Fruit fly (Drosophila melanogaster) whole organism, embryonic: ENCODE data around the gene Bgb.

Experiments
- ATbp ChIP-seq: fragments of 200-800 bp; sonication (Bioruptor generic); optimal IDR thresholded peaks from 2 replicates; lab custom pipeline; 2017; ENCODE audit warnings: missing biosample characterization, mild to moderate bottlenecking, missing genetic modification characterization, missing genetic modification reagents
- CG10431 ChIP-seq: fragments of 200-800 bp; sonication (Bioruptor generic); optimal IDR thresholded peaks from 3 replicates; lab custom pipeline; 2018; ENCODE audit warnings: missing biosample characterization, mild to moderate bottlenecking, missing genetic modification characterization
- CG11085 ChIP-seq: fragments of 200-800 bp; sonication (Bioruptor generic); IDR thresholded peaks from 2 replicates; pipeline ENCODE4 v1.3.6; 2022; ENCODE audit warnings: missing biosample characterization, missing genetic modification characterization
- CG11696 ChIP-seq: fragments of 200-800 bp; sonication (Bioruptor generic); IDR thresholded peaks from 2 replicates; pipeline ENCODE4 v1.3.6; 2022; ENCODE audit warnings: missing biosample characterization, missing genetic modification characterization
- CG12219 ChIP-seq: fragments of 200-800 bp; sonication (Bioruptor generic); optimal IDR thresholded peaks from 3 replicates; lab custom pipeline; 2018; ENCODE audit warnings: missing biosample characterization, mild to moderate bottlenecking, missing genetic modification characterization
- CG12391 ChIP-seq: fragments of 200-800 bp; sonication (Bioruptor generic); optimal IDR thresholded peaks from 3 replicates; lab custom pipeline; 2018; ENCODE audit warnings: missing biosample characterization, mild to moderate bottlenecking, missing genetic modification characterization, moderate library complexity
- CG12659 ChIP-seq: fragments of 200-800 bp; sonication (Bioruptor generic); optimal IDR thresholded peaks from 3 replicates; lab custom pipeline; 2017; ENCODE audit warnings: mild to moderate bottlenecking, missing biosample characterization, missing genetic modification reagents, missing genetic modification characterization
- CG15011 ChIP-seq: fragments of 200-800 bp; sonication (Bioruptor generic); optimal IDR thresholded peaks from 3 replicates; lab custom pipeline; 2018; ENCODE audit warnings: missing biosample characterization, mild to moderate bottlenecking, missing genetic modification characterization
- CG17186 ChIP-seq: fragments of 200-800 bp; sonication (Bioruptor generic); optimal IDR thresholded peaks from 3 replicates; lab custom pipeline; 2017; ENCODE audit warnings: missing biosample characterization, missing genetic modification reagents, missing genetic modification characterization
- CG17359 ChIP-seq: fragments of 200-800 bp; sonication (Bioruptor generic); optimal IDR thresholded peaks from 3 replicates; lab custom pipeline; 2018; ENCODE audit warnings: missing biosample characterization, mild to moderate bottlenecking, missing genetic modification characterization, moderate library complexity
- CG1792 ChIP-seq: fragments of 200-800 bp; sonication (Bioruptor generic); optimal IDR thresholded peaks from 2 replicates; lab custom pipeline; 2016; ENCODE audit warnings: missing biosample characterization, missing genetic modification characterization
- CG2116 ChIP-seq: fragments of 200-800 bp; sonication (Bioruptor generic); optimal IDR thresholded peaks from 3 replicates; lab custom pipeline; 2018; ENCODE audit warnings: missing biosample characterization, mild to moderate bottlenecking, missing genetic modification characterization
- CG2129 ChIP-seq: fragments of 200-800 bp; sonication (Bioruptor generic); IDR thresholded peaks from 2 replicates; pipeline ENCODE4 v1.3.6; 2022; ENCODE audit warnings: missing biosample characterization, missing genetic modification characterization; ENCODE audit not compliant: partially characterized antibody
- CG2875 ChIP-seq: fragments of 200-800 bp; sonication (Bioruptor generic); optimal IDR thresholded peaks from 2 replicates; lab custom pipeline; 2017; ENCODE audit warnings: missing biosample characterization, mild to moderate bottlenecking, missing genetic modification characterization, missing genetic modification reagents
- CG3065 ChIP-seq: fragments of 200-800 bp; sonication (Bioruptor generic); optimal IDR thresholded peaks from 2 replicates; lab custom pipeline; 2016; ENCODE audit warnings: missing biosample characterization, missing genetic modification characterization
- CG4404 ChIP-seq: fragments of 200-800 bp; sonication (Bioruptor generic); IDR thresholded peaks from 2 replicates; pipeline ENCODE4 v1.3.6; 2022; ENCODE audit warnings: missing biosample characterization, missing genetic modification characterization
- CG5180 ChIP-seq: fragments of 200-800 bp; sonication (Bioruptor generic); optimal IDR thresholded peaks from 3 replicates; lab custom pipeline; 2017; ENCODE audit warnings: missing biosample characterization, missing genetic modification characterization, mild to moderate bottlenecking, moderate library complexity, missing genetic modification reagents
- CG6854 ChIP-seq: fragments of 200-800 bp; sonication (Bioruptor generic); optimal IDR thresholded peaks from 3 replicates; lab custom pipeline; 2017; ENCODE audit warnings: missing biosample characterization, mild to moderate bottlenecking, missing genetic modification characterization
- CG9215 ChIP-seq: fragments of 200-800 bp; sonication (Bioruptor generic); IDR thresholded peaks from 2 replicates; pipeline ENCODE4 v1.3.6; 2022; ENCODE audit warnings: missing biosample characterization, missing genetic modification characterization
- Camta ChIP-seq: fragments of 200-800 bp; sonication (Bioruptor generic); optimal IDR thresholded peaks from 2 replicates; lab custom pipeline; 2016; ENCODE audit warnings: missing biosample characterization, missing genetic modification characterization
- D ChIP-seq, 2 experiments: fragments of 200-800 bp in 1 of 2; fragments of >200 bp in 1 of 2; sonication (Bioruptor generic) in 1 of 2; optimal IDR thresholded peaks; 2 replicates in 1 of 2; 3 replicates in 1 of 2; lab custom pipeline; 2017; ENCODE audit warnings: mild to moderate bottlenecking in 1 of 2, missing biosample characterization in 1 of 2, missing genetic modification characterization in 1 of 2, missing genetic modification reagents in 1 of 2
- Dek ChIP-seq: fragments of 200-800 bp; sonication (Bioruptor generic); optimal IDR thresholded peaks from 3 replicates; lab custom pipeline; 2019; ENCODE audit warnings: missing biosample characterization, mild to moderate bottlenecking, missing genetic modification characterization, moderate library complexity
- Doc2 ChIP-seq: fragments of 200-800 bp; sonication (Bioruptor generic); IDR thresholded peaks from 2 replicates; pipeline ENCODE4 v1.3.6; 2022; ENCODE audit warnings: missing biosample characterization, missing genetic modification characterization
- Drgx ChIP-seq: fragments of 200-800 bp; sonication (Bioruptor generic); IDR thresholded peaks from 2 replicates; pipeline ENCODE4 v1.3.6; 2022; ENCODE audit warnings: missing biosample characterization, missing genetic modification characterization
- Fer2 ChIP-seq: fragments of 200-800 bp; sonication (Bioruptor generic); optimal IDR thresholded peaks from 2 replicates; lab custom pipeline; 2018; ENCODE audit warnings: missing biosample characterization, mild to moderate bottlenecking, missing genetic modification characterization, moderate library complexity
- Hand ChIP-seq: fragments of 200-800 bp; sonication (Bioruptor generic); optimal IDR thresholded peaks from 2 replicates; lab custom pipeline; 2017; ENCODE audit warnings: mild to moderate bottlenecking, missing biosample characterization, missing genetic modification reagents, missing genetic modification characterization
- Hey ChIP-seq: fragments of 200-800 bp; sonication (Bioruptor generic); optimal IDR thresholded peaks from 3 replicates; lab custom pipeline; 2018; ENCODE audit warnings: missing biosample characterization, mild to moderate bottlenecking, missing genetic modification characterization
- HmgZ ChIP-seq: fragments of 200-800 bp; sonication (Bioruptor generic); optimal IDR thresholded peaks from 2 replicates; lab custom pipeline; 2018; ENCODE audit warnings: missing biosample characterization, mild to moderate bottlenecking, missing genetic modification characterization
- Poxn ChIP-seq: fragments of 200-800 bp; sonication (Bioruptor generic); IDR thresholded peaks from 2 replicates; pipeline ENCODE4 v1.3.6; 2022; ENCODE audit warnings: missing biosample characterization, missing genetic modification characterization
- Usf ChIP-seq: fragments of 200-800 bp; sonication (Bioruptor generic); optimal IDR thresholded peaks from 2 replicates; lab custom pipeline; 2017; ENCODE audit warnings: missing genotype, missing biosample characterization, missing genetic modification characterization
- Xbp1 ChIP-seq: fragments of 200-800 bp; sonication (Bioruptor generic); optimal IDR thresholded peaks from 3 replicates; lab custom pipeline; 2016; ENCODE audit warnings: missing biosample characterization, mild to moderate bottlenecking, missing genetic modification characterization
- bcd ChIP-seq: fragments of 200-800 bp; sonication (Bioruptor generic); optimal IDR thresholded peaks from 2 replicates; lab custom pipeline; 2017; ENCODE audit warnings: missing biosample characterization, mild to moderate bottlenecking, missing genetic modification characterization
- dm ChIP-seq: fragments of 200-800 bp; sonication (Bioruptor generic); optimal IDR thresholded peaks from 3 replicates; lab custom pipeline; 2016; ENCODE audit warnings: missing biosample characterization, missing genetic modification characterization
- ems ChIP-seq: fragments of 200-800 bp; sonication (Bioruptor generic); optimal IDR thresholded peaks from 3 replicates; lab custom pipeline; 2016; ENCODE audit warnings: missing biosample characterization, missing genetic modification characterization
- hkb ChIP-seq, 2 experiments: fragments of 200-800 bp in 1 of 2; fragments of >200 bp in 1 of 2; sonication (Bioruptor generic) in 1 of 2; IDR thresholded peaks in 1 of 2; optimal IDR thresholded peaks in 1 of 2; 2 replicates each; pipeline versions ENCODE4 v1.3.6 to Lab custom; 2017 to 2022; ENCODE audit warnings: missing biosample characterization in 1 of 2, missing genetic modification characterization in 1 of 2
- lola ChIP-seq, 3 experiments: fragments of >200 bp in 2 of 3; fragments of 200-800 bp in 1 of 3; sonication (Bioruptor generic) in 1 of 3; optimal IDR thresholded peaks; 2 replicates each; lab custom pipeline; 2017 to 2019; ENCODE audit warnings: missing biosample characterization in 3 of 3, missing genetic modification characterization in 3 of 3, mild to moderate bottlenecking in 1 of 3, moderate library complexity in 1 of 3
- nerfin-1 ChIP-seq: fragments of 200-800 bp; sonication (Bioruptor generic); optimal IDR thresholded peaks from 3 replicates; lab custom pipeline; 2019; ENCODE audit warnings: missing biosample characterization, mild to moderate bottlenecking, missing genetic modification characterization, moderate library complexity
- prd ChIP-seq, 3 experiments: fragments of >200 bp in 2 of 3; fragments of 200-800 bp in 1 of 3; sonication (Bioruptor generic) in 1 of 3; optimal IDR thresholded peaks in 2 of 3; IDR thresholded peaks in 1 of 3; 2 replicates in 2 of 3; 3 replicates in 1 of 3; pipeline versions ENCODE4 v1.3.6 to Lab custom; 2017 to 2022; ENCODE audit warnings: missing biosample characterization in 1 of 3, missing genetic modification characterization in 1 of 3
- salm ChIP-seq: fragments of 200-800 bp; sonication (Bioruptor generic); optimal IDR thresholded peaks from 2 replicates; lab custom pipeline; 2018; ENCODE audit warnings: missing biosample characterization, mild to moderate bottlenecking, missing genetic modification characterization
- shn ChIP-seq: fragments of 200-800 bp; sonication (Bioruptor generic); optimal IDR thresholded peaks from 3 replicates; lab custom pipeline; 2016; ENCODE audit warnings: missing biosample characterization, missing genetic modification characterization
- tap ChIP-seq: fragments of 200-800 bp; optimal IDR thresholded peaks from 3 replicates; lab custom pipeline; 2019; ENCODE audit warnings: missing biosample characterization, mild to moderate bottlenecking, missing genetic modification characterization, moderate library complexity
- ttk ChIP-seq: fragments of 200-800 bp; sonication (Bioruptor generic); IDR thresholded peaks from 2 replicates; pipeline ENCODE4 v2.1.2; 2022; ENCODE audit warnings: missing biosample characterization, missing genetic modification characterization
- unc-4 ChIP-seq: fragments of 200-800 bp; sonication (Bioruptor generic); IDR thresholded peaks from 2 replicates; pipeline ENCODE4 v1.3.6; 2022; ENCODE audit warnings: missing biosample characterization, missing genetic modification characterization; ENCODE audit not compliant: partially characterized antibody
- wdn ChIP-seq: fragments of 200-800 bp; sonication (Bioruptor generic); IDR thresholded peaks from 2 replicates; pipeline ENCODE4 v1.3.6; 2022; ENCODE audit warnings: missing biosample characterization, missing genetic modification characterization
- z ChIP-seq: fragments of 200-800 bp; sonication (Bioruptor generic); IDR thresholded peaks from 3 replicates; pipeline ENCODE4 v1.3.6; 2022; ENCODE audit warnings: missing biosample characterization, missing genetic modification characterization
- zen ChIP-seq: fragments of 200-800 bp; sonication (Bioruptor generic); optimal IDR thresholded peaks from 3 replicates; lab custom pipeline; 2018; ENCODE audit warnings: missing biosample characterization, mild to moderate bottlenecking, missing genetic modification characterization, moderate library complexity

The Bgb gene

dm6 chr3L:1591692-1592371 lies 47.7 kb upstream of the Bgb start (continued):
- peak; percentile 47; the same call in 1 of the 2 replicates for TF ChIP-seq CG11696 (GFP tag; lab: Robert Waterston, UW)
- no peak for TF ChIP-seq ttk (GFP tag; lab: Robert Waterston, UW)
- peak; percentile 78 for TF ChIP-seq CG1792
- TF ChIP-seq CG17186 (GFP tag; lab: Kevin White, UChicago) = no peak
- peak; percentile 77 for TF ChIP-seq Hey (tag; lab: Kevin White, UChicago)
- TF ChIP-seq CG3065 (GFP tag; lab: Kevin White, UChicago) = peak; percentile 3
- TF ChIP-seq CG2116 (GFP tag; lab: Kevin White, UChicago) = peak; percentile 32
- peak; percentile 66 for TF ChIP-seq ems
- TF ChIP-seq lola (GFP tag; optimal IDR thresholded peaks at IDR 0.05; lab: Kevin White, UChicago) = no peak
- TF ChIP-seq shn (GFP tag; lab: Kevin White, UChicago) = no peak
- TF ChIP-seq Xbp1 (GFP tag; lab: Kevin White, UChicago) = peak; percentile 16
- peak; percentile 92 for TF ChIP-seq CG15011 (GFP tag; lab: Kevin White, UChicago)
- TF ChIP-seq unc-4 = no peak
- no peak for TF ChIP-seq D (optimal IDR thresholded peaks at IDR 0.05; lab: Kevin White, UChicago)
- TF ChIP-seq D (GFP tag; optimal IDR thresholded peaks at IDR 0.05; lab: Kevin White, UChicago) = peak; percentile 15
- TF ChIP-seq wdn (GFP tag; lab: Robert Waterston, UW) = peak; percentile 68
- TF ChIP-seq Poxn (GFP tag; lab: Robert Waterston, UW) = peak; percentile 41; the same call in 1 of the 2 replicates
- TF ChIP-seq CG17359 (tag; lab: Kevin White, UChicago) = peak; percentile 77
- peak; percentile 7 for TF ChIP-seq CG2875
- peak; percentile 28 for TF ChIP-seq CG12391 (tag; lab: Kevin White, UChicago)
- TF ChIP-seq Dek (tag; lab: Kevin White, UChicago) = peak; percentile 80
- TF ChIP-seq CG12659 = peak; percentile 80
- TF ChIP-seq CG11085 (GFP tag; lab: Robert Waterston, UW) = peak; percentile 55; the same call in 1 of the 2 replicates
- peak; percentile 68 for TF ChIP-seq CG5180 (GFP tag; lab: Kevin White, UChicago)
- peak; percentile 74 for TF ChIP-seq Hand (GFP tag; lab: Kevin White, UChicago)
- no peak for TF ChIP-seq CG4404
- TF ChIP-seq hkb (optimal IDR thresholded peaks at IDR 0.05; lab: Kevin White, UChicago) = no peak
- TF ChIP-seq hkb (GFP tag; IDR thresholded peaks at IDR 0.05; lab: Robert Waterston, UW) = peak; percentile 80
- no peak for TF ChIP-seq zen (tag; lab: Kevin White, UChicago)
- peak; percentile 71 for TF ChIP-seq Camta (GFP tag; lab: Kevin White, UChicago)
- TF ChIP-seq nerfin-1 (tag; lab: Kevin White, UChicago) = peak; percentile 26
- no peak for TF ChIP-seq Doc2
- TF ChIP-seq salm = peak; percentile 27
- peak; percentile 79 for TF ChIP-seq HmgZ (tag; lab: Kevin White, UChicago)
- TF ChIP-seq CG2129 (GFP tag; lab: Robert Waterston, UW) = no peak
- no peak for TF ChIP-seq tap (tag; lab: Kevin White, UChicago)
- TF ChIP-seq Usf = peak; percentile 14
- TF ChIP-seq z (GFP tag; lab: Robert Waterston, UW) = 0 out of 3 replicates have a peak, but pooled peaks have one; percentile 34
- peak; percentile 76 for TF ChIP-seq ATbp
- no peak for TF ChIP-seq CG10431 (GFP tag; lab: Kevin White, UChicago)
- TF ChIP-seq dm (GFP tag; lab: Kevin White, UChicago) = no peak
- peak; percentile 87 for TF ChIP-seq CG6854 (GFP tag; lab: Kevin White, UChicago)
- peak; percentile 11 for TF ChIP-seq CG12219 (GFP tag; lab: Kevin White, UChicago)
- peak; percentile 58 for TF ChIP-seq bcd (GFP tag; lab: Kevin White, UChicago)
- peak; percentile 29; the same call in 1 of the 2 replicates for TF ChIP-seq Drgx (GFP tag; lab: Robert Waterston, UW)
- TF ChIP-seq prd (optimal IDR thresholded peaks at IDR 0.05; lab: Kevin White, UChicago) = no peak
- TF ChIP-seq prd (GFP tag; IDR thresholded peaks at IDR 0.05; lab: Robert Waterston, UW) = no peak
- no peak for TF ChIP-seq CG9215 (GFP tag; lab: Robert Waterston, UW)
- peak; percentile 84 for TF ChIP-seq Fer2 (tag; lab: Kevin White, UChicago)
